ENCODE assay signal across 2 worm cellular contexts in genomic region chrX:5199245-5199644, ce11.
TF ChIP-seq lines count a peak whose summit lies in the region.

No protein-coding gene starts in this region.

TF ChIP-seq in whole organism, L1 larva, 84 proteins besides CTCF, POLR2A, EP300 and RAD21:
- TF ChIP-seq ets-5 (GFP tag; IDR thresholded peaks at IDR 0.05; lab: Robert Waterston, UW): no peak
- TF ChIP-seq C16A3.4 (tag; optimal IDR thresholded peaks at IDR 0.05; lab: Kevin White, UChicago): no peak
- TF ChIP-seq nhr-19 (GFP tag; conservative IDR thresholded peaks at IDR 0.05; lab: Robert Waterston, UW): peak; percentile 39
- TF ChIP-seq lin-14 (GFP tag; optimal IDR thresholded peaks at IDR 0.05; lab: Kevin White, UChicago): peak; percentile 58
- TF ChIP-seq aly-2 (tag; optimal IDR thresholded peaks at IDR 0.05; lab: Kevin White, UChicago): no peak
- peak; percentile 76 for TF ChIP-seq rnt-1 (tag; optimal IDR thresholded peaks at IDR 0.05; lab: Kevin White, UChicago)
- no peak for TF ChIP-seq nhr-84 (tag; optimal IDR thresholded peaks at IDR 0.05; lab: Kevin White, UChicago)
- TF ChIP-seq lsy-2 (tag; optimal IDR thresholded peaks at IDR 0.05; lab: Kevin White, UChicago): no peak
- TF ChIP-seq elt-2 (tag; optimal IDR thresholded peaks at IDR 0.05; lab: Kevin White, UChicago): no peak
- no peak for TF ChIP-seq nhr-77 (tag; optimal IDR thresholded peaks at IDR 0.05; lab: Kevin White, UChicago)
- TF ChIP-seq jun-1 (tag; optimal IDR thresholded peaks at IDR 0.05; lab: Kevin White, UChicago): no peak
- TF ChIP-seq hpl-2 (GFP tag; optimal IDR thresholded peaks at IDR 0.05; lab: Kevin White, UChicago): no peak
- peak in 1 of 2 experiments; percentile 10 for TF ChIP-seq mdl-1 (tag; optimal IDR thresholded peaks at IDR 0.05; lab: Kevin White, UChicago)
- no peak for TF ChIP-seq fos-1 (tag; optimal IDR thresholded peaks at IDR 0.05; lab: Kevin White, UChicago)
- TF ChIP-seq dpl-1 (GFP tag; optimal IDR thresholded peaks at IDR 0.05; lab: Kevin White, UChicago): no peak
- no peak for TF ChIP-seq snpc-4 (tag; optimal IDR thresholded peaks at IDR 0.05; lab: Kevin White, UChicago)
- TF ChIP-seq pax-3 (tag; optimal IDR thresholded peaks at IDR 0.05; lab: Kevin White, UChicago): no peak
- TF ChIP-seq mab-9 (GFP tag; IDR thresholded peaks at IDR 0.05; lab: Robert Waterston, UW): no peak
- TF ChIP-seq pag-3 (tag; optimal IDR thresholded peaks at IDR 0.05; lab: Kevin White, UChicago; ENCODE audit: borderline replicate concordance, insufficient read depth): no peak
- no peak for TF ChIP-seq zip-4 (GFP tag; optimal IDR thresholded peaks at IDR 0.05; lab: Kevin White, UChicago)
- TF ChIP-seq nhr-47 (tag; optimal IDR thresholded peaks at IDR 0.05; lab: Kevin White, UChicago): no peak
- TF ChIP-seq ama-1 (optimal IDR thresholded peaks at IDR 0.05; lab: Kevin White, UChicago): no peak
- peak; percentile 46 for TF ChIP-seq nhr-71 (tag; optimal IDR thresholded peaks at IDR 0.05; lab: Kevin White, UChicago)
- TF ChIP-seq mep-1 (tag; optimal IDR thresholded peaks at IDR 0.05; lab: Kevin White, UChicago): no peak
- TF ChIP-seq unc-62 (GFP tag; optimal IDR thresholded peaks at IDR 0.05; lab: Kevin White, UChicago): no peak
- no peak for TF ChIP-seq ceh-88 (GFP tag; IDR thresholded peaks at IDR 0.05; lab: Robert Waterston, UW)
- no peak for TF ChIP-seq nhr-85 (tag; lab: Kevin White, UChicago)
- no peak for TF ChIP-seq zag-1 (tag; optimal IDR thresholded peaks at IDR 0.05; lab: Kevin White, UChicago)
- TF ChIP-seq fkh-4 (tag; optimal IDR thresholded peaks at IDR 0.05; lab: Kevin White, UChicago; ENCODE audit: borderline replicate concordance): no peak
- no peak for TF ChIP-seq pqm-1 (tag; optimal IDR thresholded peaks at IDR 0.05; lab: Kevin White, UChicago)
- no peak for TF ChIP-seq lin-13 (GFP tag; optimal IDR thresholded peaks at IDR 0.05; lab: Kevin White, UChicago)
- TF ChIP-seq Y116A8C.19 (tag; optimal IDR thresholded peaks at IDR 0.05; lab: Kevin White, UChicago; ENCODE audit: borderline replicate concordance): no peak
- TF ChIP-seq ces-1 (GFP tag; optimal IDR thresholded peaks at IDR 0.05; lab: Kevin White, UChicago): no peak
- no peak for TF ChIP-seq sptf-1 (tag; optimal IDR thresholded peaks at IDR 0.05; lab: Kevin White, UChicago)
- no peak for TF ChIP-seq efl-1 (optimal IDR thresholded peaks at IDR 0.05; lab: Kevin White, UChicago)
- TF ChIP-seq efl-1 (GFP tag; optimal IDR thresholded peaks at IDR 0.05 in 1 of 2; lab: Kevin White, UChicago): no peak
- no peak for TF ChIP-seq tlp-1 (tag; optimal IDR thresholded peaks at IDR 0.05; lab: Kevin White, UChicago)
- TF ChIP-seq snu-23 (GFP tag; optimal IDR thresholded peaks at IDR 0.05; lab: Kevin White, UChicago): peak; percentile 20
- TF ChIP-seq vab-15 (tag; optimal IDR thresholded peaks at IDR 0.05; lab: Kevin White, UChicago): no peak
- no peak for TF ChIP-seq isw-1 (GFP tag; IDR thresholded peaks at IDR 0.05; lab: Robert Waterston, UW)
- no peak for TF ChIP-seq C34B4.2 (tag; optimal IDR thresholded peaks at IDR 0.05; lab: Kevin White, UChicago)
- no peak for TF ChIP-seq efl-3 (GFP tag; optimal IDR thresholded peaks at IDR 0.05; lab: Kevin White, UChicago)

TF ChIP-seq in whole organism, L2 larva, 48 proteins besides CTCF, POLR2A, EP300 and RAD21:
- no peak for TF ChIP-seq mbf-1 (tag; optimal IDR thresholded peaks at IDR 0.05; lab: Kevin White, UChicago)
- peak; percentile 62 for TF ChIP-seq sma-9 (GFP tag; optimal IDR thresholded peaks at IDR 0.05; lab: Kevin White, UChicago)
- no peak for TF ChIP-seq sma-9 (tag; optimal IDR thresholded peaks at IDR 0.05; lab: Kevin White, UChicago)
- peak; percentile 30 for TF ChIP-seq nhr-129 (tag; optimal IDR thresholded peaks at IDR 0.05; lab: Kevin White, UChicago)
